Worm (Caenorhabditis elegans): ENCODE data around the gene nep-5.

nep-5 gene

ce11 chrII:5521411-5521810, 33.5 kb downstream of the nep-5 start, which contains the start of gene ZK177.12:
ZK177.12 (plus strand) TSS chrII:5521711.
- TF ChIP-seq C04F5.9 (tag; optimal IDR thresholded peaks at IDR 0.05) (no peak), unc-98 (GFP tag; IDR thresholded peaks at IDR 0.05) (no peak), dsc-1 (tag; optimal IDR thresholded peaks at IDR 0.05) (no peak), ces-1 (GFP tag; optimal IDR thresholded peaks at IDR 0.05) (no peak), jun-1 (tag; optimal IDR thresholded peaks at IDR 0.05) (no peak), ets-5 (GFP tag; IDR thresholded peaks at IDR 0.05) (no peak), egl-27 (tag; optimal IDR thresholded peaks at IDR 0.05) (no peak), lir-3 (tag; optimal IDR thresholded peaks at IDR 0.05; ENCODE audit: poor library complexity) (no peak), hlh-17 (GFP tag; optimal IDR thresholded peaks at IDR 0.05; ENCODE audit: borderline replicate concordance) (no peak), elt-3 (tag; optimal IDR thresholded peaks at IDR 0.05) (no peak), mef-2 (tag; optimal IDR thresholded peaks at IDR 0.05) (no peak), ceh-88 (GFP tag; IDR thresholded peaks at IDR 0.05) (no peak), pax-3 (tag; optimal IDR thresholded peaks at IDR 0.05) (no peak)

ce11 chrII:5522637-5523036, 34.7 kb downstream of the nep-5 start, which contains the start of gene ZK177.11:
ZK177.11 (plus strand) TSS chrII:5522937.
- no peak for TF ChIP-seq grh-1 (GFP tag; IDR thresholded peaks at IDR 0.05)
- TF ChIP-seq fkh-4 (tag; optimal IDR thresholded peaks at IDR 0.05; ENCODE audit: borderline replicate concordance), result no peak
- no peak for TF ChIP-seq ztf-4 (tag; optimal IDR thresholded peaks at IDR 0.05)
- no peak for TF ChIP-seq ets-5 (GFP tag; IDR thresholded peaks at IDR 0.05)
- no peak for TF ChIP-seq pqm-1 (tag; optimal IDR thresholded peaks at IDR 0.05)
- no peak for TF ChIP-seq nhr-76 (tag; optimal IDR thresholded peaks at IDR 0.05)

- TF ChIP-seq efl-3 (GFP tag; optimal IDR thresholded peaks at IDR 0.05) (no peak), nhr-71 (tag; optimal IDR thresholded peaks at IDR 0.05) (no peak), nhr-20 (tag; optimal IDR thresholded peaks at IDR 0.05) (no peak), lir-3 (tag; optimal IDR thresholded peaks at IDR 0.05; ENCODE audit: poor library complexity) (no peak), C34B4.2 (tag; optimal IDR thresholded peaks at IDR 0.05) (no peak), hlh-17 (GFP tag; optimal IDR thresholded peaks at IDR 0.05; ENCODE audit: borderline replicate concordance) (no peak), hpl-2 (GFP tag; optimal IDR thresholded peaks at IDR 0.05) (no peak), nhr-76 (tag; optimal IDR thresholded peaks at IDR 0.05) (no peak), aha-1 (tag; optimal IDR thresholded peaks at IDR 0.05) (no peak)
Observed at ce11 chrII:5525297-5525696, 37.4 kb downstream of the nep-5 start, which contains the start of gene tbx-35. tbx-35 (minus strand) TSS chrII:5525397.

- TF ChIP-seq grh-1 (GFP tag; IDR thresholded peaks at IDR 0.05) (no peak), fkh-4 (tag; optimal IDR thresholded peaks at IDR 0.05; ENCODE audit: borderline replicate concordance) (no peak), isw-1 (GFP tag; IDR thresholded peaks at IDR 0.05) (no peak), lin-14 (GFP tag; optimal IDR thresholded peaks at IDR 0.05) (no peak), nhr-84 (tag; optimal IDR thresholded peaks at IDR 0.05) (no peak), unc-98 (GFP tag; IDR thresholded peaks at IDR 0.05) (no peak)
Observed at ce11 chrII:5527841-5528240, 39.9 kb downstream of the nep-5 start, which contains the start of gene ZK177.1. ZK177.1 (plus strand) TSS chrII:5528141.

ce11 chrII:5531855-5532328, 43.9 kb downstream of the nep-5 start, which contains the start of gene C17C3.9:
C17C3.9 (minus strand) TSS chrII:5532278.
- TF ChIP-seq elt-3 (tag; optimal IDR thresholded peaks at IDR 0.05) (no peak), mef-2 (tag; optimal IDR thresholded peaks at IDR 0.05) (no peak)

- TF ChIP-seq grh-1 (GFP tag; IDR thresholded peaks at IDR 0.05) (no peak), unc-130 (tag; optimal IDR thresholded peaks at IDR 0.05) (no peak), hlh-4 (tag; optimal IDR thresholded peaks at IDR 0.05) (no peak), efl-1 (optimal IDR thresholded peaks at IDR 0.05) (no peak), efl-1 (GFP tag; optimal IDR thresholded peaks at IDR 0.05 in 1 of 2) (no peak), jun-1 (tag; optimal IDR thresholded peaks at IDR 0.05) (no peak), ceh-90 (tag; optimal IDR thresholded peaks at IDR 0.05) (no peak), aly-2 (tag; optimal IDR thresholded peaks at IDR 0.05) (no peak), nhr-77 (tag; optimal IDR thresholded peaks at IDR 0.05) (no peak), C34B4.2 (tag; optimal IDR thresholded peaks at IDR 0.05) (no peak), ama-1 (optimal IDR thresholded peaks at IDR 0.05) (no peak), lin-39 (tag; optimal IDR thresholded peaks at IDR 0.05) (no peak), ces-1 (GFP tag; optimal IDR thresholded peaks at IDR 0.05) (no peak), sptf-1 (tag; optimal IDR thresholded peaks at IDR 0.05) (no peak), elt-3 (tag; optimal IDR thresholded peaks at IDR 0.05) (no peak), ceh-63 (GFP tag; optimal IDR thresholded peaks at IDR 0.05) (no peak), ets-5 (GFP tag; IDR thresholded peaks at IDR 0.05) (no peak), C04F5.9 (tag; optimal IDR thresholded peaks at IDR 0.05) (no peak), F16B12.6 (tag; optimal IDR thresholded peaks at IDR 0.05) (no peak)
Observed at ce11 chrII:5533642-5534041, 45.7 kb downstream of the nep-5 start, which contains the start of gene hlh-26. hlh-26 (minus strand) TSS chrII:5533742.

All from whole organism, L1 larva.